Worm (Caenorhabditis elegans): ENCODE data around the gene ZK829.9.

The ZK829.9 gene

ce11 chrIV:11956387-11956786, 13.9 kb upstream of the ZK829.9 start:
- TF ChIP-seq lsy-2 (tag; optimal IDR thresholded peaks at IDR 0.05): peak in 1 of 2 experiments; percentile 82
- TF ChIP-seq crh-2 (tag; optimal IDR thresholded peaks at IDR 0.05): peak; percentile 94
- TF ChIP-seq nhr-129 (tag; optimal IDR thresholded peaks at IDR 0.05): peak; percentile 97
- peak; percentile 83 for TF ChIP-seq gmeb-1 (tag; optimal IDR thresholded peaks at IDR 0.05)
- peak; percentile 37 for TF ChIP-seq ama-1 (optimal IDR thresholded peaks at IDR 0.05)
- TF ChIP-seq ZK546.5 (tag; optimal IDR thresholded peaks at IDR 0.05): no peak
- TF ChIP-seq elt-3 (tag; optimal IDR thresholded peaks at IDR 0.05): no peak
- TF ChIP-seq zag-1 (tag; optimal IDR thresholded peaks at IDR 0.05): no peak
- TF ChIP-seq dmd-4 (tag; optimal IDR thresholded peaks at IDR 0.05): no peak
- TF ChIP-seq nhr-10 (tag; optimal IDR thresholded peaks at IDR 0.05): no peak
- no peak for TF ChIP-seq unc-39 (tag; optimal IDR thresholded peaks at IDR 0.05)
- TF ChIP-seq lin-11 (tag; optimal IDR thresholded peaks at IDR 0.05): no peak
- TF ChIP-seq sma-3 (GFP tag; optimal IDR thresholded peaks at IDR 0.05): peak; percentile 95
- peak; percentile 85 for TF ChIP-seq nhr-6 (tag; optimal IDR thresholded peaks at IDR 0.05)
- peak; percentile 74 for TF ChIP-seq mab-5 (tag; optimal IDR thresholded peaks at IDR 0.05)
- no peak for TF ChIP-seq nhr-12 (tag; optimal IDR thresholded peaks at IDR 0.05)
- no peak for TF ChIP-seq ztf-1 (GFP tag; conservative IDR thresholded peaks at IDR 0.05)
- TF ChIP-seq nhr-23 (tag; optimal IDR thresholded peaks at IDR 0.05): no peak
- TF ChIP-seq blmp-1 (tag; optimal IDR thresholded peaks at IDR 0.05; ENCODE audit: insufficient read depth): peak; percentile 81
- no peak for TF ChIP-seq mbf-1 (tag; optimal IDR thresholded peaks at IDR 0.05)
- no peak for TF ChIP-seq aly-2 (tag; optimal IDR thresholded peaks at IDR 0.05)
- TF ChIP-seq alr-1 (tag; optimal IDR thresholded peaks at IDR 0.05): no peak
- TF ChIP-seq sem-4 (tag; optimal IDR thresholded peaks at IDR 0.05): peak; percentile 92
- peak; percentile 59 for TF ChIP-seq nhr-77 (tag; optimal IDR thresholded peaks at IDR 0.05)
- peak; percentile 86 for TF ChIP-seq fos-1 (tag; optimal IDR thresholded peaks at IDR 0.05)
- peak; percentile 99 to 100 for TF ChIP-seq mdl-1 (tag; optimal IDR thresholded peaks at IDR 0.05)
- TF ChIP-seq R02D3.7 (tag; optimal IDR thresholded peaks at IDR 0.05): no peak
- TF ChIP-seq ztf-11 (tag; optimal IDR thresholded peaks at IDR 0.05): no peak
- TF ChIP-seq nhr-11 (tag; optimal IDR thresholded peaks at IDR 0.05): no peak
- peak; percentile 86 for TF ChIP-seq C34F6.9 (tag; optimal IDR thresholded peaks at IDR 0.05)
- TF ChIP-seq peb-1 (tag; optimal IDR thresholded peaks at IDR 0.05): no peak
- peak; percentile 100 for TF ChIP-seq sma-9 (GFP tag; optimal IDR thresholded peaks at IDR 0.05)
- peak; percentile 17 for TF ChIP-seq sma-9 (tag; optimal IDR thresholded peaks at IDR 0.05)
- peak; percentile 97 for TF ChIP-seq nhr-21 (tag; optimal IDR thresholded peaks at IDR 0.05)
- peak; percentile 93 for TF ChIP-seq ztf-4 (tag; optimal IDR thresholded peaks at IDR 0.05)
- peak; percentile 98 for TF ChIP-seq nhr-25 (tag; optimal IDR thresholded peaks at IDR 0.05)
- no peak for TF ChIP-seq nhr-237 (tag; optimal IDR thresholded peaks at IDR 0.05)
- no peak for TF ChIP-seq unc-55 (GFP tag; optimal IDR thresholded peaks at IDR 0.05)
- TF ChIP-seq elt-1 (tag; optimal IDR thresholded peaks at IDR 0.05): no peak
- peak; percentile 78 for TF ChIP-seq egl-27 (tag; optimal IDR thresholded peaks at IDR 0.05)
- TF ChIP-seq lin-39 (tag; optimal IDR thresholded peaks at IDR 0.05): no peak
- peak; percentile 67 for TF ChIP-seq Y55F3AM.14 (GFP tag; optimal IDR thresholded peaks at IDR 0.05)
- TF ChIP-seq ceh-16 (tag; optimal IDR thresholded peaks at IDR 0.05): no peak
- TF ChIP-seq skn-1 (tag; optimal IDR thresholded peaks at IDR 0.05): no peak
- TF ChIP-seq snpc-4 (tag; optimal IDR thresholded peaks at IDR 0.05): peak; percentile 24
- TF ChIP-seq F13H6.1 (tag; optimal IDR thresholded peaks at IDR 0.05): peak; percentile 96
- TF ChIP-seq unc-62 (GFP tag; optimal IDR thresholded peaks at IDR 0.05): no peak
- TF ChIP-seq ceh-82 (tag; optimal IDR thresholded peaks at IDR 0.05): no peak
- peak; percentile 74 for TF ChIP-seq lin-13 (GFP tag; optimal IDR thresholded peaks at IDR 0.05)

Data from whole organism, L2 larva.